Worm (Caenorhabditis elegans) whole organism, mixed stage, embryonic: ENCODE data around the gene cfap-20.

Source experiments
- bed-3 ChIP-seq: fragments of 200-800 bp; sonication (Bioruptor generic); optimal IDR thresholded peaks from 3 replicates; lab custom pipeline; 2018; ENCODE audit warnings: mild to moderate bottlenecking, missing genetic modification characterization, moderate library complexity, missing compliant biosample characterization
- blmp-1 ChIP-seq: fragments of 150-350 bp; optimal IDR thresholded peaks from 2 replicates; lab custom pipeline; 2014; ENCODE audit warnings: missing biosample characterization, missing genetic modification characterization
- ceh-39 ChIP-seq: fragments of 150-350 bp; optimal IDR thresholded peaks from 2 replicates; lab custom pipeline; 2014; ENCODE audit warnings: missing biosample characterization, missing genetic modification characterization
- ceh-43 ChIP-seq: fragments of 200-800 bp; sonication (Bioruptor generic); optimal IDR thresholded peaks from 2 replicates; lab custom pipeline; 2018; ENCODE audit warnings: mild to moderate bottlenecking, missing genetic modification characterization, moderate library complexity, missing compliant biosample characterization
- ceh-83 ChIP-seq: fragments of 200-800 bp; sonication (Bioruptor generic); optimal IDR thresholded peaks from 2 replicates; lab custom pipeline; 2018; ENCODE audit warnings: mild to moderate bottlenecking, missing genetic modification characterization, missing compliant biosample characterization
- ces-1 ChIP-seq: fragments of 150-350 bp; optimal IDR thresholded peaks from 2 replicates; lab custom pipeline; 2014; ENCODE audit warnings: missing biosample characterization, missing genetic modification reagents, missing genetic modification characterization
- cnd-1 ChIP-seq: fragments of 200-800 bp; sonication (Bioruptor generic); optimal IDR thresholded peaks from 2 replicates; lab custom pipeline; 2018; ENCODE audit warnings: mild to moderate bottlenecking, missing genetic modification characterization, missing compliant biosample characterization
- drap-1 ChIP-seq: fragments of 200-800 bp; sonication (Bioruptor generic); optimal IDR thresholded peaks from 3 replicates; lab custom pipeline; 2018; ENCODE audit warnings: mild to moderate bottlenecking, missing genetic modification characterization, missing compliant biosample characterization
- elt-1 ChIP-seq: sonication (generic microtip); optimal IDR thresholded peaks from 2 replicates; lab custom pipeline; 2017; ENCODE audit warnings: missing genetic modification characterization, mild to moderate bottlenecking, missing compliant biosample characterization, antibody characterized with exemption, moderate library complexity, borderline replicate concordance; ENCODE audit not compliant: insufficient read depth
- flh-1 ChIP-seq: fragments of 200-800 bp; sonication (Bioruptor generic); optimal IDR thresholded peaks from 2 replicates; lab custom pipeline; 2018; ENCODE audit warnings: mild to moderate bottlenecking, missing genetic modification characterization, moderate library complexity, missing compliant biosample characterization
- ham-2 ChIP-seq: fragments of 200-800 bp; sonication (Bioruptor generic); optimal IDR thresholded peaks from 2 replicates; lab custom pipeline; 2018; ENCODE audit warnings: mild to moderate bottlenecking, missing genetic modification characterization, missing compliant biosample characterization
- hlh-1 ChIP-seq: fragments of 150-350 bp; optimal IDR thresholded peaks from 2 replicates; lab custom pipeline; 2014; ENCODE audit warnings: missing biosample characterization, missing genetic modification reagents, missing genetic modification characterization
- lin-13 ChIP-seq: fragments of 150-350 bp; optimal IDR thresholded peaks from 2 replicates; lab custom pipeline; 2014; ENCODE audit warnings: missing biosample characterization, missing genetic modification characterization
- lin-32 ChIP-seq: fragments of 200-800 bp; sonication (Bioruptor generic); optimal IDR thresholded peaks from 2 replicates; lab custom pipeline; 2018; ENCODE audit warnings: mild to moderate bottlenecking, missing genetic modification characterization, missing compliant biosample characterization
- lsy-2 ChIP-seq: fragments of 150-350 bp; optimal IDR thresholded peaks from 2 replicates; lab custom pipeline; 2014; ENCODE audit warnings: missing biosample characterization, missing genetic modification characterization
- mab-5 ChIP-seq: fragments of 150-350 bp; optimal IDR thresholded peaks from 2 replicates; lab custom pipeline; 2014; ENCODE audit warnings: missing biosample characterization, missing genetic modification characterization
- mep-1 ChIP-seq: fragments of 150-350 bp; optimal IDR thresholded peaks from 2 replicates; lab custom pipeline; 2017; ENCODE audit warnings: missing biosample characterization, missing genetic modification reagents, missing genetic modification characterization, inconsistent platforms
- mls-2 ChIP-seq: sonication (generic microtip); optimal IDR thresholded peaks from 2 replicates; lab custom pipeline; 2016; ENCODE audit warnings: mild to moderate bottlenecking, missing genetic modification characterization, moderate library complexity, missing compliant biosample characterization
- nhr-12 ChIP-seq: fragments of 150-350 bp; optimal IDR thresholded peaks from 2 replicates; lab custom pipeline; 2014; ENCODE audit warnings: missing biosample characterization, missing genetic modification characterization
- nhr-2 ChIP-seq: fragments of 150-350 bp; optimal IDR thresholded peaks from 2 replicates; lab custom pipeline; 2014; ENCODE audit warnings: missing biosample characterization, missing genetic modification characterization
- nhr-237 ChIP-seq: fragments of 150-350 bp; optimal IDR thresholded peaks from 2 replicates; lab custom pipeline; 2014; ENCODE audit warnings: missing biosample characterization, missing genetic modification characterization
- nhr-28 ChIP-seq: fragments of 150-350 bp; optimal IDR thresholded peaks from 2 replicates; lab custom pipeline; 2014; ENCODE audit warnings: missing biosample characterization, missing genetic modification characterization
- nhr-76 ChIP-seq: sonication (generic microtip); optimal IDR thresholded peaks from 2 replicates; lab custom pipeline; 2017; ENCODE audit warnings: missing biosample characterization, missing genetic modification characterization
- sem-2 ChIP-seq: fragments of 200-800 bp; sonication (Bioruptor generic); optimal IDR thresholded peaks from 2 replicates; lab custom pipeline; 2018; ENCODE audit warnings: mild to moderate bottlenecking, missing genetic modification characterization, missing compliant biosample characterization
- snpc-4 ChIP-seq: fragments of 150-350 bp; optimal IDR thresholded peaks from 2 replicates; lab custom pipeline; 2014; ENCODE audit warnings: missing biosample characterization, missing genetic modification characterization
- sptf-1 ChIP-seq: sonication (generic microtip); optimal IDR thresholded peaks from 2 replicates; lab custom pipeline; 2017; ENCODE audit warnings: mild to moderate bottlenecking, missing genetic modification characterization, moderate library complexity, missing compliant biosample characterization
- tbx-8 ChIP-seq: fragments of 200-800 bp; sonication (Bioruptor generic); optimal IDR thresholded peaks from 2 replicates; lab custom pipeline; 2018; ENCODE audit warnings: mild to moderate bottlenecking, missing genetic modification characterization, moderate library complexity, missing compliant biosample characterization
- unc-120 ChIP-seq: sonication (generic microtip); optimal IDR thresholded peaks from 2 replicates; lab custom pipeline; 2017; ENCODE audit warnings: missing genetic modification characterization, missing compliant biosample characterization; ENCODE audit not compliant: poor library complexity, severe bottlenecking
- zip-8 ChIP-seq: fragments of 150-350 bp; optimal IDR thresholded peaks from 2 replicates; lab custom pipeline; 2014; ENCODE audit warnings: missing biosample characterization, missing genetic modification characterization
- ztf-11 ChIP-seq: fragments of 150-350 bp; optimal IDR thresholded peaks from 2 replicates; lab custom pipeline; 2014; ENCODE audit warnings: missing biosample characterization, missing genetic modification characterization

The cfap-20 gene

DNA sequence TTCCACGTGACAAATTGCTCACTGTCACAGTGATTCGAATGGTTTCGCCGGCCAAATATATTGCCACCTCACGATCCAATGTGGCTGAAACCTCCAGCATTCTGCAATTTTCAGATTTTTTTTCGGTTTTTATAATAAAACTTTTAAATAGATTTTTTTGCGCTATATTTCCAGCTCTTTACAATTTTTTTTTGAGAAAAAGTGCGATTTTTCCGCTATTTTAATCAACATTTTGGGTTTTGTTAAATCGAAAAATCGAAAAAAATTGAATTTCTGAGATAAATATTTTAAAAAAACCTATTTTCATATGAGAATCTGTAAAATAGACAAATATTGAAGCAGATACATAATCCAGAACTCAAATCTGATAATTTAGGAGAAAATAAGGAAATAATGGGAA lies 38.3 kb downstream of the cfap-20 start, which contains the start of gene M01F1.9:
Gene M01F1.9 (minus strand): TSS at position 101 of the 400 bp plus-strand sequence.
- TF ChIP-seq elt-1 (tag; lab: Kevin White, UChicago) (no peak), blmp-1 (tag; lab: Kevin White, UChicago) (no peak), lin-32 (no peak), drap-1 (GFP tag; lab: Kevin White, UChicago) (no peak), tbx-8 (no peak), ham-2 (GFP tag; lab: Kevin White, UChicago) (no peak), sptf-1 (tag; lab: Kevin White, UChicago) (no peak), nhr-28 (tag; lab: Kevin White, UChicago) (no peak), hlh-1 (tag; lab: Kevin White, UChicago) (no peak), flh-1 (GFP tag; lab: Kevin White, UChicago) (no peak), lin-13 (tag; lab: Kevin White, UChicago) (no peak), bed-3 (no peak), zip-8 (tag; lab: Kevin White, UChicago) (no peak), nhr-76 (tag; lab: Kevin White, UChicago) (no peak), nhr-12 (tag; lab: Kevin White, UChicago) (no peak), unc-120 (no peak), ceh-43 (GFP tag; lab: Kevin White, UChicago) (no peak), nhr-2 (tag; lab: Kevin White, UChicago) (no peak), mep-1 (tag; lab: Kevin White, UChicago) (no peak), cnd-1 (tag; lab: Kevin White, UChicago) (no peak)
- TF ChIP-seq, all 35 proteins: peak for 0

- TF ChIP-seq cnd-1 (tag; lab: Kevin White, UChicago), result no peak
- TF ChIP-seq ceh-39, result no peak
- no peak for TF ChIP-seq bed-3
- no peak for TF ChIP-seq snpc-4 (tag; lab: Kevin White, UChicago)
- no peak for TF ChIP-seq drap-1 (GFP tag; lab: Kevin White, UChicago)
- no peak for TF ChIP-seq sem-2 (GFP tag; lab: Kevin White, UChicago)
- no peak for TF ChIP-seq nhr-2 (tag; lab: Kevin White, UChicago)
- TF ChIP-seq, all 35 proteins: peak for 0
Measured at ce11 chrIII:3493138-3493537, 44.2 kb downstream of the cfap-20 start, which contains the start of gene gly-14. gly-14 (minus strand) TSS chrIII:3493238.

DNA sequence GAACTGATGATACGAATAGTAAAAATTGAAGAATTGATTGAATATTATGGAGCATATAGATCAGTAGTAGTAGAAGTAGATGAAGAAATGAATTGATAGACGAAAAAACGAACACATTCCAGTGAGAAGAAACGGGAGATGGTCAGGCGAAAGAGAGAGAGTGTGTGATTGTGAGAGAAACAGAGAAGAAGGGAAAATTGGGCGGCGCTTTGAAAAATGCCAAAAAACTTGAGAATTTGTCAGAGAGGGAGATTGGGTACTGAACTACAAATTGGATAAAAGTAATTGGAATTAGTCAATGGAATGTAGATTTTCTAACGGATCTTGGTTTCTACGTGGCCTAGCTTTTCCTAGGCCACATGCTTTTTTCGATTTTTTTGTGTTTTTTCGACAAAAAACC lies 49.1 kb downstream of the cfap-20 start, which contains the start of gene C34C12.7:
Gene C34C12.7 (minus strand): TSS at position 118 of the 400 bp plus-strand sequence.
- no peak for TF ChIP-seq elt-1 (tag; lab: Kevin White, UChicago)
- TF ChIP-seq ceh-43 (GFP tag; lab: Kevin White, UChicago), result no peak
- no peak for TF ChIP-seq blmp-1 (tag; lab: Kevin White, UChicago)
- no peak for TF ChIP-seq sem-2 (GFP tag; lab: Kevin White, UChicago)
- no peak for TF ChIP-seq ceh-83 (GFP tag; lab: Kevin White, UChicago)
- no peak for TF ChIP-seq ztf-11

DNA sequence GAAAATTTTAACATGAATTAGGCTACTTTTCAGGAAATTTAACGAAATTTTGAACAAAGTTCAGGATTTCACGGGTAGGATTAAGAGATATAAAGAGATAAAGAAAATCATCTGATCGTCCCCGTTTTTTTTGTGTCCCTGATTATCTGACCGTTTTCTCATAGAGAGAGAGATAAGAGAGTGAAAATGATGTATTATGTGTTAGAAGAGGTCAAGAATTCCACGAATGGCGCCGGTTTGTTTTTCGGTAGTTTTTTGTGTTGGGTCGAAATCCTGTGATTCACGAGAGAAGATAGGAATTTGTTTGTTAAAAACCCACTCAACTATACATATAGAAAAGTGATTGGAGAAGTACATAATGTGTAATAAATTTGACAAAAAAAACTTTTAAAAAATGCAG lies 50.2 kb downstream of the cfap-20 start:
- TF ChIP-seq ceh-39, result no peak
- TF ChIP-seq flh-1 (GFP tag; lab: Kevin White, UChicago), result no peak
- TF ChIP-seq nhr-237 (tag; lab: Kevin White, UChicago), result no peak
- TF ChIP-seq ceh-43 (GFP tag; lab: Kevin White, UChicago), result no peak
- TF ChIP-seq nhr-76 (tag; lab: Kevin White, UChicago), result no peak
- no peak for TF ChIP-seq mab-5 (tag; lab: Kevin White, UChicago)
- no peak for TF ChIP-seq mls-2 (tag; lab: Kevin White, UChicago)
- no peak for TF ChIP-seq tbx-8
- no peak for TF ChIP-seq mep-1 (tag; lab: Kevin White, UChicago)
- no peak for TF ChIP-seq ztf-11
- no peak for TF ChIP-seq ces-1
- no peak for TF ChIP-seq sptf-1 (tag; lab: Kevin White, UChicago)
- no peak for TF ChIP-seq nhr-28 (tag; lab: Kevin White, UChicago)
- no peak for TF ChIP-seq lsy-2 (tag; lab: Kevin White, UChicago)
- no peak for TF ChIP-seq snpc-4 (tag; lab: Kevin White, UChicago)
- TF ChIP-seq zip-8 (tag; lab: Kevin White, UChicago), result no peak
- TF ChIP-seq blmp-1 (tag; lab: Kevin White, UChicago), result no peak
- no peak for TF ChIP-seq hlh-1 (tag; lab: Kevin White, UChicago)
- no peak for TF ChIP-seq unc-120
- no peak for TF ChIP-seq lin-13 (tag; lab: Kevin White, UChicago)

DNA sequence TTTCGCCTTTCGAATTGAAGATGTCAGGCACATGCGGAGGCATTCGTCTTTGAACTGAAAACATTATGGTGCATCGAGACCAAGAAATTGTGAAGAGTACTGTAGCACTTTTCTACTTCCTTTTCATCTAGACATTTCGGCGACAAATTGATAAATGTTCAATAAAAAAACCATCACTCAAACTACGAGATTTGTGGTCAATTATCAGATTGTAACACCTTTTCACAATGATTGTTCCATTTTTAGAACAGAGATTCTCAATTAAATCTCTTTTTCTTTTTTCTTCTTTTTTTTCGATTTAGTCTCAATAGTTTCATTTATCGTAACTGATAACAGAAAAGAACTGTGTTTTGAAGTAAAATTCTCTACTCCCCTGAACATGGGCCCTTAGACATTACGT lies 51.2 kb downstream of the cfap-20 start:
- TF ChIP-seq nhr-12 (tag; lab: Kevin White, UChicago) (no peak), zip-8 (tag; lab: Kevin White, UChicago) (peak; percentile 61)
- TF ChIP-seq, all 35 proteins: peak for 1
